Worm (Caenorhabditis elegans) whole organism, young adult: ENCODE measurements around the gene C49C3.4.

Experiments
- B0336.3 ChIP-seq: fragments of 200-800 bp; sonication (Bioruptor generic); IDR thresholded peaks from 2 replicates; pipeline ENCODE4 v1.3.6; 2022; ENCODE audit warnings: missing genetic modification characterization, missing compliant biosample characterization
- C06A6.2 ChIP-seq: fragments of 200-800 bp; sonication (Bioruptor generic); conservative IDR thresholded peaks from 2 replicates; pipeline ENCODE4 v1.3.6; 2022; ENCODE audit warnings: missing genetic modification characterization, missing compliant biosample characterization
- K11D2.4 ChIP-seq: fragments of 200-800 bp; sonication (Bioruptor generic); IDR thresholded peaks from 2 replicates; pipeline ENCODE4 v1.3.6; 2022; ENCODE audit warnings: missing genetic modification reagents, missing genetic modification characterization, missing compliant biosample characterization
- Y67H2A.10 ChIP-seq: fragments of 200-800 bp; sonication (Bioruptor generic); conservative IDR thresholded peaks from 2 replicates; pipeline ENCODE4 v1.3.6; 2022; ENCODE audit warnings: missing genetic modification reagents, missing genetic modification characterization, missing compliant biosample characterization
- ama-1 ChIP-seq, 3 experiments: fragments of 150-350 bp in 1 of 3; sonication (generic microtip) in 2 of 3; optimal IDR thresholded peaks; 2 replicates each; lab custom pipeline; 2014 to 2018; ENCODE audit warnings: missing biosample characterization in 2 of 3, missing genetic modification characterization in 2 of 3, missing genetic modification reagents in 2 of 3
- ceh-40 ChIP-seq: fragments of 200-800 bp; sonication (Bioruptor generic); IDR thresholded peaks from 2 replicates; pipeline ENCODE4 v1.3.6; 2022; ENCODE audit warnings: missing genetic modification characterization, missing compliant biosample characterization
- hlh-26 ChIP-seq: fragments of 200-800 bp; sonication (Bioruptor generic); conservative IDR thresholded peaks from 2 replicates; pipeline ENCODE4 v1.3.6; 2022; ENCODE audit warnings: missing genetic modification reagents, missing genetic modification characterization, missing compliant biosample characterization
- mcd-1 ChIP-seq: fragments of 200-800 bp; sonication (Bioruptor generic); IDR thresholded peaks from 2 replicates; pipeline ENCODE4 v1.3.6; 2022; ENCODE audit warnings: missing genetic modification reagents, missing genetic modification characterization, missing compliant biosample characterization
- snpc-4 ChIP-seq, 5 experiments: fragments of 150-350 bp in 1 of 5; sonication (generic microtip) in 4 of 5; optimal IDR thresholded peaks; 2 replicates each; lab custom pipeline; 2014 to 2018; ENCODE audit warnings: missing genetic modification characterization in 5 of 5, missing biosample characterization in 3 of 5, antibody characterized with exemption in 2 of 5, mild to moderate bottlenecking in 2 of 5, missing compliant biosample characterization in 2 of 5, missing genotype in 2 of 5, moderate library complexity in 2 of 5, missing genetic modification reagents in 1 of 5

DNA sequence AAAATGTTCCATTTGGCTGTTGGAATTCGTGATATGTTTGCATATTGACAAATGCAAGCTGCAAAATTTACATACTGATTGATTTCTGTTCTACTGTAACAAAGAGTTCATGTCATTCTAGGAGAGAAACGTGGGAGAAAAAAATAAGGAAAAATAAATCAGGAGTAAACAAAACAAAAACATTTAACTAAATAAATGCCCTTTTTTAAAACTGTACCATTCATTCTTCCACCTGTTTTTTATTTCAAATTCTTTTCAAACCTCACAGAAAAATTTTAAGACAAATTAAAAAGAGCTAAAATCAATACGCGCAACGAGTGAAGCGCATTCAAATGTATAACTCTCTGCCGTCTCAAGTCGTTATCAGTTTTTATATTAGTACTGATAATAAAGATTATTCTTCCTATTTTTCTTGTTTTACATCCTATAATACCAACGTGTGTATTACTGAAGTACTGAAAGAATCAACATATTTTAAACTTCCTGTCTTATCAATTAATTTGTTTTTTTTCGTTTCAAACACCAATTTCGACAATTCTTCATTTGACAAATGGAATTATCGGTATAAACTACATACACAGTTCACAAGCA is 18.4 kb downstream of the C49C3.4 start, which contains the start of gene C49C3.10:
- TF ChIP-seq ceh-40: no peak
- no peak for TF ChIP-seq ama-1 (optimal IDR thresholded peaks at IDR 0.05; lab: Kevin White, UChicago)
- TF ChIP-seq ama-1 (GFP tag; optimal IDR thresholded peaks at IDR 0.05; lab: Kevin White, UChicago): no peak
- TF ChIP-seq Y67H2A.10 (GFP tag; lab: Robert Waterston, UW): no peak
- TF ChIP-seq B0336.3 (GFP tag; lab: Robert Waterston, UW): no peak
- no peak for TF ChIP-seq C06A6.2
- no peak for TF ChIP-seq mcd-1 (GFP tag; lab: Robert Waterston, UW)
- TF ChIP-seq K11D2.4 (GFP tag; lab: Robert Waterston, UW): no peak
- TF ChIP-seq hlh-26 (GFP tag; lab: Robert Waterston, UW): no peak
- TF ChIP-seq snpc-4 (GFP tag; optimal IDR thresholded peaks at IDR 0.05; lab: Kevin White, UChicago): no peak
- no peak for TF ChIP-seq snpc-4 (tag; optimal IDR thresholded peaks at IDR 0.05; lab: Kevin White, UChicago)
